Worm (Caenorhabditis elegans) whole organism, early embryonic: ENCODE results near the gene spex-3.

Source experiments
- ama-1 ChIP-seq: fragments of 150-350 bp; optimal IDR thresholded peaks from 2 replicates; lab custom pipeline; 2014
- ceh-13 ChIP-seq: fragments of 200-800 bp; sonication (Bioruptor generic); optimal IDR thresholded peaks from 2 replicates; lab custom pipeline; 2018; ENCODE audit warnings: mild to moderate bottlenecking, missing genetic modification characterization, missing compliant biosample characterization
- flt-1 ChIP-seq: fragments of 200-800 bp; sonication (Bioruptor generic); IDR thresholded peaks from 2 replicates; pipeline ENCODE4 v1.3.6; 2022; ENCODE audit warnings: missing genetic modification characterization, missing compliant biosample characterization
- tra-4 ChIP-seq: sonication (generic microtip); optimal IDR thresholded peaks from 2 replicates; lab custom pipeline; 2017; ENCODE audit warnings: missing genetic modification characterization, missing compliant biosample characterization

DNA sequence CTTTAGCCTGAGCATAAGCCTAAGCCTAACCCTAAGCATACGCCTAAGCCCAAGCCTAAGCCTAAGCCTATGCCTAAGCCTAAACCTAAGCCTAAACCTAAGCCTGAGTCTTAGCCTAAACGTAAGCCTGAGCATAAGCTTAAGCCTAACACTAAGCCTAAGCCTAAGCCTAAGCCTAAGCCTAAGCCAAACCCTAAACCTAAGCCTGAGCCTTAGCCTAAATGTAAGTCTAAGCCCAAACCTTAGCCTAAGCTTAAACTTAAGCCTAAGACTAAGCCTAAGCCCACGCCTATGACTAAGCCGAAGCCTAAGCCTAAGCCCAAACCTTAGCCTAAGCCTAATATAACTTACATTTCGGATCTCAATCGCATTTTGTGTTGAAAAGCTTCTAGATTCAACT is 1.8 kb upstream of the spex-3 start:
- TF ChIP-seq ceh-13 (no peak), flt-1 (GFP tag; lab: Robert Waterston, UW) (no peak), tra-4 (tag; lab: Kevin White, UChicago) (no peak), ama-1 (lab: Kevin White, UChicago) (no peak)
